Worm (Caenorhabditis elegans) whole organism, midembryonic: Measurements from ENCODE around the gene nep-2.

Source experiments
- T22C8.4 ChIP-seq: fragments of 200-800 bp; sonication (Bioruptor generic); IDR thresholded peaks from 2 replicates; pipeline ENCODE4 v1.3.6; 2022; ENCODE audit warnings: missing genetic modification characterization, missing compliant biosample characterization
- cog-1 ChIP-seq: sonication (generic microtip); optimal IDR thresholded peaks from 2 replicates; lab custom pipeline; 2016; ENCODE audit warnings: missing genetic modification characterization, missing compliant biosample characterization
- flt-1 ChIP-seq: fragments of 200-800 bp; sonication (Bioruptor generic); IDR thresholded peaks from 2 replicates; pipeline ENCODE4 v1.3.6; 2022; ENCODE audit warnings: missing genetic modification characterization, missing compliant biosample characterization
- klf-2 ChIP-seq: fragments of 200-800 bp; sonication (Bioruptor generic); conservative IDR thresholded peaks from 2 replicates; pipeline ENCODE4 v1.3.6; 2022; ENCODE audit warnings: missing genetic modification reagents, missing genetic modification characterization, missing compliant biosample characterization
- med-1 ChIP-seq: sonication (generic microtip); optimal IDR thresholded peaks from 2 replicates; lab custom pipeline; 2017; ENCODE audit warnings: missing genetic modification characterization, mild to moderate bottlenecking, missing compliant biosample characterization, antibody characterized with exemption, missing genetic modification reagents; ENCODE audit not compliant: insufficient read depth
- ref-1 ChIP-seq: fragments of 200-800 bp; sonication (Bioruptor generic); conservative IDR thresholded peaks from 2 replicates; pipeline ENCODE4 v1.3.6; 2022; ENCODE audit warnings: missing genetic modification reagents, missing genetic modification characterization, missing compliant biosample characterization
- tab-1 ChIP-seq: fragments of 200-800 bp; sonication (Bioruptor generic); IDR thresholded peaks from 2 replicates; pipeline ENCODE4 v1.3.6; 2022; ENCODE audit warnings: missing genetic modification characterization, missing compliant biosample characterization
- ztf-23 ChIP-seq: fragments of 200-800 bp; sonication (Bioruptor generic); IDR thresholded peaks from 2 replicates; pipeline ENCODE4 v1.3.6; 2022; ENCODE audit warnings: missing genetic modification reagents, missing genetic modification characterization, missing compliant biosample characterization
- ztf-29 ChIP-seq: fragments of 200-800 bp; sonication (Bioruptor generic); IDR thresholded peaks from 2 replicates; pipeline ENCODE4 v1.3.6; 2022; ENCODE audit warnings: missing genetic modification reagents, missing genetic modification characterization, missing compliant biosample characterization

Gene nep-2

DNA sequence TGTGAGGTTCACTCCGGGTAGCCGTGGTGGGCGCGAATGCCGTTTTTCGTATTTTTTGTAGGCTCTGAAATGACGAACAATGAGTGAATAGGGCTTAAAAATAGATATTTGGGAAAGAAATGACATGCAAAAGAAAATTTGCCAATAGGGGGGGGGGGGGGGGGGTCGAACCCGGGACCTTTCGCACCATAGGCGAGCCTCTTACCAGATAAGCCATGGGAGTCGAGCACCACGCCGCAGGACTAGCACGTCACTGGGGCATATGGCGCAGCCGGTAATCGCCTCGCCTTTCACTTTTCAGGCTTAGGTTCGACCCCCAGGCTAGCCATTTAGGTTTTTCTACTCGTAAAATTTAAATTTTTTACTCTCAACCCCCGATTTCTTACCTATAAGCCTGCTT, 6.3 kb downstream of the nep-2 start:
- TF ChIP-seq flt-1 (GFP tag; lab: Robert Waterston, UW) = no peak

ce11 chrII:2717335-2717734, 8.2 kb downstream of the nep-2 start, which contains the start of gene T05A8.3:
Gene T05A8.3, minus strand, starts transcription at chrII:2717435.
- TF ChIP-seq tab-1 (GFP tag; lab: Robert Waterston, UW) = no peak
- TF ChIP-seq ref-1 (GFP tag; lab: Robert Waterston, UW) = no peak
- TF ChIP-seq klf-2 (GFP tag; lab: Robert Waterston, UW) = no peak
- no peak for TF ChIP-seq T22C8.4 (GFP tag; lab: Robert Waterston, UW)
- TF ChIP-seq ztf-23 (GFP tag; lab: Robert Waterston, UW) = no peak
- TF ChIP-seq ztf-29 (GFP tag; lab: Robert Waterston, UW) = no peak
- TF ChIP-seq flt-1 (GFP tag; lab: Robert Waterston, UW) = no peak

DNA sequence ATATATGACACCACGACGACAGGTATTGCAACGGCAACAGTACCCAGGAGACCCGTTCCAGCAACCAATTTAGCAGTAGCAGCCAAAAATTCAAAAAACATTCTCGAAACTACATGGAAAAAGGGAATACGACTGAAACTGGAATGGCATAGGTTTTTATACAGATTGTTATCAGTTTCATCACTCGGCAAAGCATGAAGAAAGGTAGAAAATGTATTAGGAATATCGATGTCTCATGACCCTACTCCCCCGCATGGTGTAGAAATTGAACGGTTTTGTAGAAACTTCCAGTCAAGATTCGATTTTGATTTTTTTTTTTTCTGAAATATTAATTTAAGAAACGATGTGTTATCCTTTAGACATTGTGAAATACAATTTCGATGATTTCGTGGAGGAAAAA, 14.6 kb downstream of the nep-2 start, which contains the start of gene T05A8.2:
TSS of gene T05A8.2 (minus strand) at position 101 of the 400 bp plus-strand sequence.
- TF ChIP-seq ref-1 (GFP tag; lab: Robert Waterston, UW) = no peak
- no peak for TF ChIP-seq cog-1 (tag; lab: Kevin White, UChicago)
- TF ChIP-seq klf-2 (GFP tag; lab: Robert Waterston, UW) = no peak
- TF ChIP-seq flt-1 (GFP tag; lab: Robert Waterston, UW) = no peak
- no peak for TF ChIP-seq ztf-29 (GFP tag; lab: Robert Waterston, UW)
- TF ChIP-seq T22C8.4 (GFP tag; lab: Robert Waterston, UW) = no peak
- TF ChIP-seq ztf-23 (GFP tag; lab: Robert Waterston, UW) = no peak
- no peak for TF ChIP-seq tab-1 (GFP tag; lab: Robert Waterston, UW)
- TF ChIP-seq med-1 (GFP tag; lab: Kevin White, UChicago) = no peak

DNA sequence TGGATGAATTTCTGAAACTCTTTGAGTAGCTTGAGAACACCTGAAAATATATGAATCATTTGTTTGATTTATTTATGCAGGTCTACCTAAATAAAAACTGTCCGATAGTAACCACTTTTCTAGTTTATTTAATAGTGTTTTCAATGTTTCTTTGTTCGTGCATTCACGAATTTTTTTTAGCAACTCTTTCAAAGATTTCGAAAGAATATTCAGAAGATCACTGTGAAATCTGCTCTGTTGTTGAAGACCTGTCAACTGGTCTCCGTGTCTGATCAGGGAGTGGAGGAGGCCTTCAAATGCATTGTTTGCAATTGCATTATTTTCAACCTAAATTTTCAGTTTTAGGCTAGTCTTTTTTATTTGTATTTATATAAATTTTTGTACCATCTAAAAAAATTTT, 15.6 kb downstream of the nep-2 start, which contains the start of gene T05A8.1:
TSS of gene T05A8.1 (minus strand) at position 101 of the 400 bp plus-strand sequence.
- TF ChIP-seq klf-2 (GFP tag; lab: Robert Waterston, UW) (no peak), tab-1 (GFP tag; lab: Robert Waterston, UW) (no peak), cog-1 (tag; lab: Kevin White, UChicago) (no peak), med-1 (GFP tag; lab: Kevin White, UChicago) (no peak), ztf-29 (GFP tag; lab: Robert Waterston, UW) (no peak), flt-1 (GFP tag; lab: Robert Waterston, UW) (no peak), ref-1 (GFP tag; lab: Robert Waterston, UW) (no peak), ztf-23 (GFP tag; lab: Robert Waterston, UW) (no peak), T22C8.4 (GFP tag; lab: Robert Waterston, UW) (no peak)

DNA sequence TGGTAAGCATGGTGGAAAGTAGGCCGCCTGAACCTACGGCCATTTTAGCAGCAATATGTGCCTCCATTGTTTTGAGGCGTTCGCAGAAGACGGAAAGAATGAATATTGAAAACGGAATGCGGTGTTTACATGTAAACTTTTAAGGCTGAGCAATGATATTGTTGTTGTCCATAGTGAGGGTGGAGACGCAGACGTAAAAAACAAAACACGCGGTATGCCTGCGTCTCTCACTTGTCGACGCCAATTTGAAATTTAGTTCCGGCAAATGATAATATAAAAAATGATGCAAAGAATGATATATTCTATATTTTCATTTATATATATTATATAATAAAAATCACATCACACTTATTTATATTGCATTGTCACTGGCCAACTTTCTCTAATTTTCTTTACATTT, 17.7 kb downstream of the nep-2 start, which contains the start of gene Y47G7B.2:
TSS of gene Y47G7B.2 (minus strand) at position 143 of the 400 bp plus-strand sequence.
- TF ChIP-seq flt-1 (GFP tag; lab: Robert Waterston, UW) (no peak), tab-1 (GFP tag; lab: Robert Waterston, UW) (no peak), klf-2 (GFP tag; lab: Robert Waterston, UW) (no peak), ref-1 (GFP tag; lab: Robert Waterston, UW) (no peak), ztf-29 (GFP tag; lab: Robert Waterston, UW) (no peak), med-1 (GFP tag; lab: Kevin White, UChicago) (no peak), ztf-23 (GFP tag; lab: Robert Waterston, UW) (no peak), T22C8.4 (GFP tag; lab: Robert Waterston, UW) (no peak), cog-1 (tag; lab: Kevin White, UChicago) (no peak)

DNA sequence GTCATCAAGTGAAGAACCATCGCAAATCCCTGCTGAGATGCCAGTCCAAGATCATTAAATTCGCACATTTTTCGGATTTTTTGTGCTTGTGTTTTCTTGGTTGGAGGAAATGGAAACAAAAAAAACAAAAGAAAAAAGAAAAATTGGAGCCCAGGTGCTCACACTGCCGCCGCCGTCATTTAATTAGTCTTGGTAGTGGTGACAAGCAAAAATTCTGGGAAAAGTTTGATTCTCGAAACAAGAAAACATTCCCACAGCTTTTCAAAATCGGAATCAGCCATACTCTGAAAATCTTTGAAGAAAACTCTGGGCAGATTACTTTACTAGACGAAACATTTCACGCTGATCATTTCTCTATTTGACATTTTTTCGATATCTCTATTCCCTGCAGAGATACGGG, 20.4 kb downstream of the nep-2 start, which contains the start of gene srh-128:
TSS of gene srh-128 (minus strand) at position 101 of the 400 bp plus-strand sequence.
- TF ChIP-seq T22C8.4 (GFP tag; lab: Robert Waterston, UW) (no peak), tab-1 (GFP tag; lab: Robert Waterston, UW) (no peak), ref-1 (GFP tag; lab: Robert Waterston, UW) (no peak), ztf-29 (GFP tag; lab: Robert Waterston, UW) (no peak), med-1 (GFP tag; lab: Kevin White, UChicago) (no peak), cog-1 (tag; lab: Kevin White, UChicago) (no peak), flt-1 (GFP tag; lab: Robert Waterston, UW) (no peak), klf-2 (GFP tag; lab: Robert Waterston, UW) (no peak), ztf-23 (GFP tag; lab: Robert Waterston, UW) (no peak)

ce11 chrII:2702757-2703156, 22.8 kb downstream of the nep-2 start, which contains the start of gene sri-60:
Gene sri-60, minus strand, starts transcription at chrII:2702857.
- TF ChIP-seq ztf-23 (GFP tag; lab: Robert Waterston, UW) = no peak
- TF ChIP-seq flt-1 (GFP tag; lab: Robert Waterston, UW) = no peak
- no peak for TF ChIP-seq ref-1 (GFP tag; lab: Robert Waterston, UW)
- TF ChIP-seq T22C8.4 (GFP tag; lab: Robert Waterston, UW) = no peak
- TF ChIP-seq klf-2 (GFP tag; lab: Robert Waterston, UW) = no peak
- TF ChIP-seq tab-1 (GFP tag; lab: Robert Waterston, UW) = no peak
- no peak for TF ChIP-seq ztf-29 (GFP tag; lab: Robert Waterston, UW)
- no peak for TF ChIP-seq med-1 (GFP tag; lab: Kevin White, UChicago)
- TF ChIP-seq cog-1 (tag; lab: Kevin White, UChicago) = no peak

DNA sequence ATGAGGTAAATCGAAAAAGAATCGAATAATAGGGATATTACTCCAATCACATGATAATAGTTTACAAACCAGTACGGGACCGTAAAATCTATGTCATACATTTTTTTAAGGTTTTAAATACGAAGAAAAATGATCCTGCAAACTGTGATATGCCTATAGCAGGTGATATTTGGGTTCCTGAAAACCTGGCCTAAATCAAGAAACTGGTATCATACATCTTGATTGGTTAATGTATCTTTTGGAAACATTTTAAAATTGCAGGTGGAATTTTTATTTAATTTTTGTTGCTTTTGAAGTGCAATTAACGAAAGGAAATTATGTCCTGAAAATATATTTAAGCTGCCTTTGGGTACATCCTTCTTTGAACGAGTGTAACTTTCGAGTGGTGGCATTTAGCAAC, 25.3 kb downstream of the nep-2 start, which contains the start of gene sri-61:
TSS of gene sri-61 (minus strand) at position 101 of the 400 bp plus-strand sequence.
- TF ChIP-seq med-1 (GFP tag; lab: Kevin White, UChicago) = no peak
- TF ChIP-seq flt-1 (GFP tag; lab: Robert Waterston, UW) = no peak
- TF ChIP-seq ztf-23 (GFP tag; lab: Robert Waterston, UW) = no peak
- no peak for TF ChIP-seq cog-1 (tag; lab: Kevin White, UChicago)
- TF ChIP-seq ztf-29 (GFP tag; lab: Robert Waterston, UW) = no peak
- no peak for TF ChIP-seq ref-1 (GFP tag; lab: Robert Waterston, UW)
- TF ChIP-seq T22C8.4 (GFP tag; lab: Robert Waterston, UW) = no peak
- TF ChIP-seq tab-1 (GFP tag; lab: Robert Waterston, UW) = no peak
- no peak for TF ChIP-seq klf-2 (GFP tag; lab: Robert Waterston, UW)

DNA sequence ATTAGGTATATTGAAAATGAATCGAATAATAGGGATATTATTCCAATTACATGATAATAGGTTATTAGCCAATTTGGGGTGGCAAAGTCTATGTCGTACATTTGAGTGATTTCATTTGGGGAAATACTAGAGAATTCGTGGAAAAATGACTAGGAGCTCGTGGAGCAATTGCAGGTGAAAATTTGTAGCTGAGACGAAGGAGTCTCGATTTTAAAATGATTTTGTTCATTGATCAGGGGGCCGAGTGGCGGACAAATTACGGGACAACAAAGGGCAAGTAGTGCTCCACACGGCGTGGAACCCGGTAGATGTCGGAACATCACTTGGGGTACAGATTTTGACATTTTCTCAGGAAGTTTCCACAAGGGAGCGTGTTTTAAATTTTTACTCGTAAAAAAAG, 27.2 kb downstream of the nep-2 start, which contains the start of gene sri-62:
TSS of gene sri-62 (minus strand) at position 101 of the 400 bp plus-strand sequence.
- TF ChIP-seq klf-2 (GFP tag; lab: Robert Waterston, UW) (no peak), ref-1 (GFP tag; lab: Robert Waterston, UW) (no peak), cog-1 (tag; lab: Kevin White, UChicago) (no peak), ztf-29 (GFP tag; lab: Robert Waterston, UW) (no peak), flt-1 (GFP tag; lab: Robert Waterston, UW) (no peak), med-1 (GFP tag; lab: Kevin White, UChicago) (no peak), tab-1 (GFP tag; lab: Robert Waterston, UW) (no peak), ztf-23 (GFP tag; lab: Robert Waterston, UW) (no peak)
